Worm (Caenorhabditis elegans) whole organism, L1 larva: ENCODE data around the gene F35G2.3.

ENCODE experiments used
- C16A3.4 ChIP-seq: fragments of 150-350 bp; optimal IDR thresholded peaks from 2 replicates; lab custom pipeline; 2014; ENCODE audit warnings: missing biosample characterization, missing genetic modification characterization
- F16B12.6 ChIP-seq: fragments of 150-350 bp; optimal IDR thresholded peaks from 2 replicates; lab custom pipeline; 2014; ENCODE audit warnings: missing biosample characterization, missing genetic modification characterization
- Y116A8C.19 ChIP-seq: sonication (generic microtip); optimal IDR thresholded peaks from 2 replicates; lab custom pipeline; 2016; ENCODE audit warnings: missing compliant biosample characterization, missing genetic modification characterization, borderline replicate concordance
- aha-1 ChIP-seq: fragments of 150-350 bp; optimal IDR thresholded peaks from 2 replicates; lab custom pipeline; 2014; ENCODE audit warnings: missing biosample characterization, missing genetic modification characterization
- ama-1 ChIP-seq: fragments of 150-350 bp; optimal IDR thresholded peaks from 2 replicates; lab custom pipeline; 2014
- ceh-88 ChIP-seq: fragments of 200-800 bp; sonication (Bioruptor generic); IDR thresholded peaks from 2 replicates; pipeline ENCODE4 v1.3.6; 2022; ENCODE audit warnings: missing genetic modification characterization, missing compliant biosample characterization
- dpl-1 ChIP-seq, 3 experiments: fragments of 150-350 bp in 2 of 3; sonication (generic microtip) in 1 of 3; optimal IDR thresholded peaks; 2 replicates each; lab custom pipeline; 2014 to 2017; ENCODE audit warnings: missing biosample characterization in 3 of 3, missing genetic modification characterization in 3 of 3, missing genetic modification reagents in 3 of 3
- efl-1 ChIP-seq, 4 experiments: fragments of 150-350 bp; optimal IDR thresholded peaks in 3 of 4; peaks in 1 of 4; 1 replicate in 1 of 4; 2 replicates in 3 of 4; lab custom pipeline; 2014; ENCODE audit warnings: missing biosample characterization in 2 of 4, missing genetic modification characterization in 2 of 4, missing genetic modification reagents in 2 of 4
- elt-2 ChIP-seq: sonication (generic microtip); optimal IDR thresholded peaks from 2 replicates; lab custom pipeline; 2016; ENCODE audit warnings: missing genetic modification characterization, mild to moderate bottlenecking, inconsistent platforms, missing compliant biosample characterization, missing genetic modification reagents
- ets-5 ChIP-seq: fragments of 200-800 bp; sonication (Bioruptor generic); IDR thresholded peaks from 2 replicates; pipeline ENCODE4 v1.3.6; 2022; ENCODE audit warnings: missing genetic modification characterization, missing compliant biosample characterization
- fkh-4 ChIP-seq: sonication (generic microtip); optimal IDR thresholded peaks from 2 replicates; lab custom pipeline; 2016; ENCODE audit warnings: missing compliant biosample characterization, missing genetic modification characterization, borderline replicate concordance
- hlh-17 ChIP-seq: fragments of 200-800 bp; sonication (Bioruptor generic); optimal IDR thresholded peaks from 2 replicates; lab custom pipeline; 2018; ENCODE audit warnings: missing genetic modification characterization, mild to moderate bottlenecking, missing compliant biosample characterization, moderate library complexity, borderline replicate concordance
- hpl-2 ChIP-seq: fragments of 150-350 bp; optimal IDR thresholded peaks from 2 replicates; lab custom pipeline; 2014; ENCODE audit warnings: missing biosample characterization, missing genetic modification reagents, missing genetic modification characterization
- irx-1 ChIP-seq: sonication (generic microtip); optimal IDR thresholded peaks from 2 replicates; lab custom pipeline; 2016; ENCODE audit warnings: missing genetic modification characterization, missing compliant biosample characterization
- lin-13 ChIP-seq: fragments of 150-350 bp; optimal IDR thresholded peaks from 2 replicates; lab custom pipeline; 2014; ENCODE audit warnings: missing biosample characterization, missing genetic modification reagents, missing genetic modification characterization
- lin-15B ChIP-seq: fragments of 150-350 bp; sonication (generic microtip); optimal IDR thresholded peaks from 3 replicates; lab custom pipeline; 2014; ENCODE audit warnings: missing biosample characterization, missing genetic modification characterization
- lin-35 ChIP-seq, 2 experiments: fragments of 150-350 bp; optimal IDR thresholded peaks; 2 replicates each; lab custom pipeline; 2014; ENCODE audit warnings: missing biosample characterization in 2 of 2, missing genetic modification characterization in 2 of 2, missing genetic modification reagents in 2 of 2
- lir-3 ChIP-seq: sonication (generic microtip); optimal IDR thresholded peaks from 2 replicates; lab custom pipeline; 2016; ENCODE audit warnings: mild to moderate bottlenecking, missing genetic modification characterization, moderate library complexity, missing compliant biosample characterization; ENCODE audit not compliant: poor library complexity
- lsy-2 ChIP-seq, 2 experiments: fragments of 150-350 bp; optimal IDR thresholded peaks; 2 replicates each; lab custom pipeline; 2014; ENCODE audit warnings: missing biosample characterization in 2 of 2, missing genetic modification characterization in 2 of 2
- mdl-1 ChIP-seq, 2 experiments: fragments of 150-350 bp; optimal IDR thresholded peaks; 2 replicates each; lab custom pipeline; 2014 to 2017; ENCODE audit warnings: missing biosample characterization in 2 of 2, missing genetic modification characterization in 2 of 2, inconsistent platforms in 1 of 2
- nhr-12 ChIP-seq: sonication (generic microtip); optimal IDR thresholded peaks from 2 replicates; lab custom pipeline; 2017; ENCODE audit warnings: missing biosample characterization, missing genetic modification characterization
- nhr-28 ChIP-seq: fragments of 150-350 bp; optimal IDR thresholded peaks from 2 replicates; lab custom pipeline; 2014; ENCODE audit warnings: missing biosample characterization, missing genetic modification characterization
- nhr-47 ChIP-seq: sonication (generic microtip); optimal IDR thresholded peaks from 2 replicates; lab custom pipeline; 2016; ENCODE audit warnings: mild to moderate bottlenecking, missing genetic modification characterization, moderate library complexity, missing compliant biosample characterization
- nhr-77 ChIP-seq: fragments of 150-350 bp; optimal IDR thresholded peaks from 2 replicates; lab custom pipeline; 2014; ENCODE audit warnings: missing biosample characterization, missing genetic modification characterization
- nhr-84 ChIP-seq: sonication (generic microtip); optimal IDR thresholded peaks from 2 replicates; lab custom pipeline; 2017; ENCODE audit warnings: missing biosample characterization, missing genetic modification characterization
- nhr-85 ChIP-seq: sonication (generic microtip); peaks from one replicate; lab custom pipeline; 2016; ENCODE audit warnings: missing genetic modification characterization, inconsistent platforms, missing compliant biosample characterization
- nhr-90 ChIP-seq: sonication (generic microtip); optimal IDR thresholded peaks from 2 replicates; lab custom pipeline; 2016; ENCODE audit warnings: mild to moderate bottlenecking, missing genetic modification characterization, missing compliant biosample characterization; ENCODE audit not compliant: poor library complexity
- pag-3 ChIP-seq: sonication (generic microtip); optimal IDR thresholded peaks from 2 replicates; lab custom pipeline; 2017; ENCODE audit warnings: missing genetic modification characterization, mild to moderate bottlenecking, missing compliant biosample characterization, antibody characterized with exemption, borderline replicate concordance; ENCODE audit not compliant: insufficient read depth
- skn-1 ChIP-seq: fragments of 150-350 bp; optimal IDR thresholded peaks from 2 replicates; lab custom pipeline; 2014; ENCODE audit warnings: missing biosample characterization, missing genetic modification characterization
- sptf-1 ChIP-seq: fragments of 150-350 bp; optimal IDR thresholded peaks from 2 replicates; lab custom pipeline; 2014; ENCODE audit warnings: missing biosample characterization, missing genetic modification characterization
- tbx-2 ChIP-seq: sonication (generic microtip); optimal IDR thresholded peaks from 2 replicates; lab custom pipeline; 2016; ENCODE audit warnings: missing genetic modification characterization, missing compliant biosample characterization
- unc-86 ChIP-seq: sonication (generic microtip); optimal IDR thresholded peaks from 2 replicates; lab custom pipeline; 2016; ENCODE audit warnings: missing genetic modification characterization, missing compliant biosample characterization
- unc-98 ChIP-seq: fragments of 200-800 bp; sonication (Bioruptor generic); IDR thresholded peaks from 2 replicates; pipeline ENCODE4 v1.3.6; 2022; ENCODE audit warnings: missing genetic modification characterization, missing compliant biosample characterization
- vab-15 ChIP-seq: sonication (generic microtip); optimal IDR thresholded peaks from 2 replicates; lab custom pipeline; 2017; ENCODE audit warnings: missing genotype, mild to moderate bottlenecking, missing genetic modification characterization, missing compliant biosample characterization
- xbp-1 ChIP-seq: sonication (generic microtip); optimal IDR thresholded peaks from 2 replicates; lab custom pipeline; 2016; ENCODE audit warnings: missing genetic modification characterization, missing compliant biosample characterization
- zip-4 ChIP-seq: fragments of 200-800 bp; sonication (Bioruptor generic); optimal IDR thresholded peaks from 2 replicates; lab custom pipeline; 2018; ENCODE audit warnings: mild to moderate bottlenecking, missing genetic modification characterization, moderate library complexity, missing compliant biosample characterization
- ztf-11 ChIP-seq, 2 experiments: sonication (generic microtip); optimal IDR thresholded peaks; 2 replicates each; lab custom pipeline; 2016 to 2017; ENCODE audit warnings: missing genetic modification characterization in 2 of 2, missing biosample characterization in 1 of 2, missing compliant biosample characterization in 1 of 2
- ztf-4 ChIP-seq: fragments of 150-350 bp; optimal IDR thresholded peaks from 2 replicates; lab custom pipeline; 2014; ENCODE audit warnings: missing biosample characterization, missing genetic modification characterization

F35G2.3 gene

ce11 chrIV:12202949-12203348 is 6.5 kb upstream of the F35G2.3 start, which contains the start of gene F35G2.1:
Gene F35G2.1 (plus strand): TSS chrIV:12203249.
- no peak for TF ChIP-seq ztf-11 (tag; optimal IDR thresholded peaks at IDR 0.05; lab: Kevin White, UChicago)
- no peak for TF ChIP-seq efl-1 (optimal IDR thresholded peaks at IDR 0.05; lab: Kevin White, UChicago)
- peak in 1 of 2 experiments; percentile 20 for TF ChIP-seq efl-1 (GFP tag; optimal IDR thresholded peaks at IDR 0.05 in 1 of 2; lab: Kevin White, UChicago)
- TF ChIP-seq nhr-12 (tag; lab: Kevin White, UChicago) = no peak

DNA sequence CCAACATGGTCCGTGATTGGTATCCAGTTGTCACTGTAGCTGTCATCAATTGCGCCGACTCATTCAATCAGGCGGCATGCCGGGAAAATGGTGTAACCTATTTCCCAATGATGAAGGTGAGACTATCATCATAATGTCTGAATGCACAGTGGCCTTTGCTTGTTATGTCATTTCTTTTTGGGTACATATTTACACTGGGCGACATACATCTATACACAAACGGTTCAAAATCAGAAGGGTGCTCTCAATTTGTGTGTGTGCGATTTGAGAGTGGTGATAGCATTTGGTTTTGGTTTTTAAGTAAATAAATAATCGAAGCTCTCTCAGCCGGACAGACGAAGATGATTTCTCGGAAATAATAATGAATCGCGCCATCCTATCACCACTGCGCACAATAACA is 5.5 kb upstream of the F35G2.3 start:
- TF ChIP-seq unc-86 (tag; lab: Kevin White, UChicago) = no peak
- TF ChIP-seq fkh-4 = no peak
- no peak for TF ChIP-seq lin-35 (GFP tag; optimal IDR thresholded peaks at IDR 0.05; lab: Kevin White, UChicago)
- no peak for TF ChIP-seq aha-1
- TF ChIP-seq nhr-12 (tag; lab: Kevin White, UChicago) = no peak
- peak; percentile 19 for TF ChIP-seq nhr-77 (tag; lab: Kevin White, UChicago)
- no peak for TF ChIP-seq dpl-1 (GFP tag; optimal IDR thresholded peaks at IDR 0.05; lab: Kevin White, UChicago)
- TF ChIP-seq nhr-47 (tag; lab: Kevin White, UChicago) = no peak
- no peak for TF ChIP-seq irx-1 (tag; lab: Kevin White, UChicago)
- TF ChIP-seq vab-15 = no peak
- TF ChIP-seq lir-3 (tag; lab: Kevin White, UChicago) = no peak
- no peak for TF ChIP-seq nhr-28 (tag; lab: Kevin White, UChicago)
- TF ChIP-seq nhr-90 (tag; lab: Kevin White, UChicago) = no peak
- no peak for TF ChIP-seq ets-5 (GFP tag; lab: Robert Waterston, UW)
- TF ChIP-seq efl-1 (optimal IDR thresholded peaks at IDR 0.05; lab: Kevin White, UChicago) = no peak
- TF ChIP-seq efl-1 (GFP tag; optimal IDR thresholded peaks at IDR 0.05 in 1 of 2; lab: Kevin White, UChicago) = peak in 1 of 2 experiments; percentile 81
- TF ChIP-seq hlh-17 (GFP tag; lab: Kevin White, UChicago) = no peak
- peak; percentile 28 for TF ChIP-seq tbx-2 (tag; lab: Kevin White, UChicago)
- TF ChIP-seq Y116A8C.19 (tag; lab: Kevin White, UChicago) = no peak
- no peak for TF ChIP-seq ama-1 (lab: Kevin White, UChicago)
- no peak for TF ChIP-seq mdl-1 (tag; optimal IDR thresholded peaks at IDR 0.05; lab: Kevin White, UChicago)
- TF ChIP-seq pag-3 = no peak
- no peak for TF ChIP-seq ztf-4 (tag; lab: Kevin White, UChicago)
- no peak for TF ChIP-seq nhr-84 (tag; lab: Kevin White, UChicago)
- no peak for TF ChIP-seq F16B12.6 (tag; lab: Kevin White, UChicago)
- TF ChIP-seq unc-98 = no peak
- no peak for TF ChIP-seq skn-1 (tag; lab: Kevin White, UChicago)

DNA sequence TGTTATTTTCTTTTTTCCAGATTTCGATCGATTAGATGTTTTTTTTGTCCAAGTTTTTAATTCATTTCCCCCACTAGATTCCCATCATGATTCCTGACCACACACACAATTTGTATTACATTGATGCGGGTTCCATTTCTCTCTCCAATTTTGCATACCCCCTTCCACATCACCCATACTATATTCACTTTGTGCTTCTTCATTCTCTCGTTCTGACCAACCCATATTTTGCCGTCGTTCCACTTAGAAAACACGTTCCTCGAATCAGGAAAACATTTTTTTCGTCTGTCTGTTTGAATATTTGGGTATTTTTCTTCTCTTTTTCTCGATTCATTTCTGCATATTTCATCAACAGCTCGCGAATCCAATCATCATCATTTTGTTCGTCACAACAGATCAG is 2.0 kb upstream of the F35G2.3 start:
- TF ChIP-seq sptf-1 (no peak), ceh-88 (GFP tag; lab: Robert Waterston, UW) (no peak), lsy-2 (tag; optimal IDR thresholded peaks at IDR 0.05; lab: Kevin White, UChicago) (no peak), vab-15 (no peak), lin-15B (no peak), zip-4 (no peak), xbp-1 (tag; lab: Kevin White, UChicago) (no peak), lin-13 (no peak)
- TF ChIP-seq, all 84 proteins: peak for 0

DNA sequence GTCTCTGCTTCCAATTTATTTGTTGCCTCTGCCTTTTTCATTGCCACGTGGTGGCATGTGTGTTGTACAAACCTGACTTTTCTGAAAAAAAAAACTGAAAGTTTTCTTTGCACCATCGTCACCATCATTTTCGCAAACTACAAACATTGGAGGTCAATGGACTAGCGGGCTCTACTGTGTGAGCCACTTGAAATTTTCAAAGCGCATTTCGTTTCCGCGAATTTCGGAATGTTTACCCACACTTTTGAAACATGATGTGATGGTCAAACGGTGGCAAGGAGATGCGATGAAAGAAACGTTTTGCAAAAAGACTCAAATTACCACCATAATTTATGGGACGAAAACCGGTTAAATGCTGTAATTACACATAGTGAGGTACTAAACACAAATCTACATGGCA is 1.6 kb upstream of the F35G2.3 start:
- TF ChIP-seq ama-1 (lab: Kevin White, UChicago) (no peak), C16A3.4 (tag; lab: Kevin White, UChicago) (no peak), hpl-2 (GFP tag; lab: Kevin White, UChicago) (no peak), nhr-85 (peak; percentile 60), unc-86 (tag; lab: Kevin White, UChicago) (no peak), elt-2 (tag; lab: Kevin White, UChicago) (no peak)
- TF ChIP-seq, all 84 proteins: peak for 1
